Fruit fly (Drosophila melanogaster) whole organism, embryonic: ENCODE measurements around the gene PNKP.
A peak's percentile ranks its signal among the peaks of the same experiment; 100 is the strongest.

Experiments
- CG10209 ChIP-seq: fragments of 200-800 bp; sonication (Bioruptor generic); optimal IDR thresholded peaks from 3 replicates; lab custom pipeline; 2017; ENCODE audit warnings: missing biosample characterization, mild to moderate bottlenecking, missing genetic modification characterization, missing genetic modification reagents
- CG10543 ChIP-seq: fragments of 200-800 bp; sonication (Bioruptor generic); optimal IDR thresholded peaks from 3 replicates; lab custom pipeline; 2017; ENCODE audit warnings: missing biosample characterization, mild to moderate bottlenecking, missing genetic modification characterization, moderate library complexity
- CG11398 ChIP-seq: fragments of 200-800 bp; sonication (Bioruptor generic); optimal IDR thresholded peaks from 2 replicates; lab custom pipeline; 2016; ENCODE audit warnings: missing biosample characterization, missing genetic modification characterization
- CG11560 ChIP-seq: fragments of 200-800 bp; sonication (Bioruptor generic); IDR thresholded peaks from 3 replicates; pipeline ENCODE4 v1.3.6; 2022; ENCODE audit warnings: missing biosample characterization, missing genetic modification characterization
- CG12155 ChIP-seq: fragments of 200-800 bp; sonication (Bioruptor generic); optimal IDR thresholded peaks from 3 replicates; lab custom pipeline; 2016; ENCODE audit warnings: missing biosample characterization, missing genetic modification characterization
- CG12769 ChIP-seq: fragments of 200-800 bp; sonication (Bioruptor generic); optimal IDR thresholded peaks from 2 replicates; lab custom pipeline; 2019; ENCODE audit warnings: missing biosample characterization, mild to moderate bottlenecking, missing genetic modification characterization, moderate library complexity
- CG12942 ChIP-seq: fragments of 200-800 bp; sonication (Bioruptor generic); optimal IDR thresholded peaks from 3 replicates; lab custom pipeline; 2016; ENCODE audit warnings: missing biosample characterization, missing genetic modification characterization
- CG14014 ChIP-seq: fragments of 200-800 bp; sonication (Bioruptor generic); IDR thresholded peaks from 2 replicates; pipeline ENCODE4 v1.3.6; 2022; ENCODE audit warnings: missing biosample characterization, missing genetic modification characterization
- CG1602 ChIP-seq: fragments of 200-800 bp; sonication (Bioruptor generic); optimal IDR thresholded peaks from 3 replicates; lab custom pipeline; 2016; ENCODE audit warnings: missing biosample characterization, missing genetic modification characterization
- CG16815 ChIP-seq: fragments of 200-800 bp; sonication (Bioruptor generic); optimal IDR thresholded peaks from 3 replicates; lab custom pipeline; 2017; ENCODE audit warnings: missing biosample characterization, mild to moderate bottlenecking, missing genetic modification characterization
- CG17829 ChIP-seq: fragments of 200-800 bp; optimal IDR thresholded peaks from 2 replicates; lab custom pipeline; 2019; ENCODE audit warnings: missing biosample characterization, mild to moderate bottlenecking, missing genetic modification characterization, moderate library complexity
- CG17912 ChIP-seq: fragments of 200-800 bp; sonication (Bioruptor generic); optimal IDR thresholded peaks from 2 replicates; lab custom pipeline; 2018; ENCODE audit warnings: missing biosample characterization, mild to moderate bottlenecking, missing genetic modification characterization
- CG31388 ChIP-seq: fragments of 200-800 bp; sonication (Bioruptor generic); optimal IDR thresholded peaks from 2 replicates; lab custom pipeline; 2016; ENCODE audit warnings: missing biosample characterization, missing genetic modification characterization
- CG34376 ChIP-seq: fragments of 200-800 bp; sonication (Bioruptor generic); optimal IDR thresholded peaks from 2 replicates; lab custom pipeline; 2018; ENCODE audit warnings: missing biosample characterization, mild to moderate bottlenecking, missing genetic modification characterization
- CG4328 ChIP-seq: fragments of 200-800 bp; sonication (Bioruptor generic); optimal IDR thresholded peaks from 3 replicates; lab custom pipeline; 2017; ENCODE audit warnings: missing biosample characterization, missing genetic modification reagents, missing genetic modification characterization
- CG4707 ChIP-seq: fragments of 200-800 bp; sonication (Bioruptor generic); optimal IDR thresholded peaks from 2 replicates; lab custom pipeline; 2018; ENCODE audit warnings: missing biosample characterization, mild to moderate bottlenecking, missing genetic modification characterization, moderate library complexity
- CG6854 ChIP-seq: fragments of 200-800 bp; sonication (Bioruptor generic); optimal IDR thresholded peaks from 3 replicates; lab custom pipeline; 2017; ENCODE audit warnings: missing biosample characterization, mild to moderate bottlenecking, missing genetic modification characterization
- CG7745 ChIP-seq: fragments of 200-800 bp; sonication (Bioruptor generic); optimal IDR thresholded peaks from 2 replicates; lab custom pipeline; 2018; ENCODE audit warnings: missing biosample characterization, mild to moderate bottlenecking, missing genetic modification characterization, moderate library complexity
- CG7839 ChIP-seq: fragments of 200-800 bp; sonication (Bioruptor generic); optimal IDR thresholded peaks from 3 replicates; lab custom pipeline; 2018; ENCODE audit warnings: missing biosample characterization, mild to moderate bottlenecking, missing genetic modification characterization, moderate library complexity
- CG7928 ChIP-seq: fragments of 200-800 bp; sonication (Bioruptor generic); optimal IDR thresholded peaks from 2 replicates; lab custom pipeline; 2017; ENCODE audit warnings: missing biosample characterization, mild to moderate bottlenecking, missing genetic modification characterization
- CG8281 ChIP-seq: fragments of 200-800 bp; sonication (Bioruptor generic); optimal IDR thresholded peaks from 2 replicates; lab custom pipeline; 2018; ENCODE audit warnings: missing biosample characterization, mild to moderate bottlenecking, missing genetic modification characterization, moderate library complexity
- CG8765 ChIP-seq: fragments of 200-800 bp; sonication (Bioruptor generic); IDR thresholded peaks from 2 replicates; pipeline ENCODE4 v1.3.6; 2022; ENCODE audit warnings: missing biosample characterization, missing genetic modification characterization
- CG9797 ChIP-seq: fragments of 200-800 bp; sonication (Bioruptor generic); optimal IDR thresholded peaks from 3 replicates; lab custom pipeline; 2018; ENCODE audit warnings: missing biosample characterization, mild to moderate bottlenecking, missing genetic modification characterization
- Dbx ChIP-seq: fragments of 200-800 bp; sonication (Bioruptor generic); IDR thresholded peaks from 3 replicates; pipeline ENCODE4 v1.3.6; 2022; ENCODE audit warnings: missing biosample characterization, missing genetic modification characterization
- Ets65A ChIP-seq: fragments of 200-800 bp; sonication (Bioruptor generic); peaks from one replicate; lab custom pipeline; 2016; ENCODE audit warnings: missing biosample characterization, missing genetic modification characterization
- Fer2 ChIP-seq: fragments of 200-800 bp; sonication (Bioruptor generic); optimal IDR thresholded peaks from 2 replicates; lab custom pipeline; 2018; ENCODE audit warnings: missing biosample characterization, mild to moderate bottlenecking, missing genetic modification characterization, moderate library complexity
- MBD-R2 ChIP-seq: fragments of 200-800 bp; sonication (Bioruptor generic); IDR thresholded peaks from 2 replicates; pipeline ENCODE4 v1.3.6; 2022; ENCODE audit warnings: missing biosample characterization, missing genetic modification characterization
- MESR4 ChIP-seq: fragments of 200-800 bp; sonication (Bioruptor generic); optimal IDR thresholded peaks from 2 replicates; lab custom pipeline; 2018; ENCODE audit warnings: missing biosample characterization, mild to moderate bottlenecking, missing genetic modification characterization, moderate library complexity
- Mes4 ChIP-seq: fragments of 200-800 bp; sonication (Bioruptor generic); optimal IDR thresholded peaks from 2 replicates; lab custom pipeline; 2016; ENCODE audit warnings: missing biosample characterization, missing genetic modification characterization
- NC2β ChIP-seq: fragments of 200-800 bp; sonication (Bioruptor generic); optimal IDR thresholded peaks from 2 replicates; lab custom pipeline; 2016; ENCODE audit warnings: missing biosample characterization, missing genetic modification characterization
- Nf-YB ChIP-seq: fragments of 200-800 bp; sonication (Bioruptor generic); optimal IDR thresholded peaks from 3 replicates; lab custom pipeline; 2019; ENCODE audit warnings: missing biosample characterization, mild to moderate bottlenecking, missing genetic modification characterization, moderate library complexity
- Opbp ChIP-seq: fragments of 200-800 bp; sonication (Bioruptor generic); IDR thresholded peaks from 3 replicates; pipeline ENCODE4 v1.3.6; 2022; ENCODE audit warnings: missing biosample characterization, missing genetic modification characterization; ENCODE audit not compliant: partially characterized antibody
- Optix ChIP-seq: fragments of 200-800 bp; sonication (Bioruptor generic); IDR thresholded peaks from 3 replicates; pipeline ENCODE4 v1.3.6; 2022; ENCODE audit warnings: missing biosample characterization, missing genetic modification characterization
- Sry-δ ChIP-seq: fragments of 200-800 bp; sonication (Bioruptor generic); optimal IDR thresholded peaks from 2 replicates; lab custom pipeline; 2016; ENCODE audit warnings: missing biosample characterization, missing genetic modification characterization
- Ssrp ChIP-seq: fragments of 200-800 bp; sonication (Bioruptor generic); optimal IDR thresholded peaks from 2 replicates; lab custom pipeline; 2018; ENCODE audit warnings: missing biosample characterization, mild to moderate bottlenecking, missing genetic modification characterization, moderate library complexity
- amos ChIP-seq: fragments of 200-800 bp; sonication (Bioruptor generic); IDR thresholded peaks from 2 replicates; pipeline ENCODE4 v1.3.6; 2022; ENCODE audit warnings: missing biosample characterization, missing genetic modification characterization; ENCODE audit not compliant: partially characterized antibody
- bbx ChIP-seq: fragments of 200-800 bp; sonication (Bioruptor generic); IDR thresholded peaks from 2 replicates; pipeline ENCODE4 v1.3.6; 2022; ENCODE audit warnings: missing biosample characterization, missing genetic modification characterization; ENCODE audit not compliant: partially characterized antibody
- chif ChIP-seq, 2 experiments: fragments of 200-800 bp; sonication (Bioruptor generic); optimal IDR thresholded peaks; 3 replicates each; lab custom pipeline; 2016; ENCODE audit warnings: missing biosample characterization in 2 of 2, missing genetic modification characterization in 2 of 2
- fd64A ChIP-seq: fragments of 200-800 bp; sonication (Bioruptor generic); optimal IDR thresholded peaks from 3 replicates; lab custom pipeline; 2018; ENCODE audit warnings: missing biosample characterization, mild to moderate bottlenecking, missing genetic modification characterization
- grau ChIP-seq: fragments of 200-800 bp; optimal IDR thresholded peaks from 3 replicates; lab custom pipeline; 2019; ENCODE audit warnings: missing biosample characterization, mild to moderate bottlenecking, missing genetic modification characterization, moderate library complexity
- hbn ChIP-seq: fragments of 200-800 bp; sonication (Bioruptor generic); IDR thresholded peaks from 2 replicates; pipeline ENCODE4 v1.3.6; 2022; ENCODE audit warnings: missing biosample characterization, missing genetic modification characterization; ENCODE audit not compliant: partially characterized antibody
- ind ChIP-seq: fragments of 200-800 bp; sonication (Bioruptor generic); optimal IDR thresholded peaks from 3 replicates; lab custom pipeline; 2016; ENCODE audit warnings: missing biosample characterization, missing genetic modification characterization
- lov ChIP-seq, 2 experiments: fragments of 200-800 bp in 1 of 2; fragments of >200 bp in 1 of 2; sonication (Bioruptor generic) in 1 of 2; IDR thresholded peaks in 1 of 2; optimal IDR thresholded peaks in 1 of 2; 2 replicates in 1 of 2; 3 replicates in 1 of 2; pipeline versions ENCODE4 v1.3.6 to Lab custom; 2017 to 2022; ENCODE audit warnings: missing biosample characterization in 1 of 2, missing genetic modification characterization in 1 of 2
- pum ChIP-seq: fragments of 200-800 bp; sonication (Bioruptor generic); optimal IDR thresholded peaks from 2 replicates; lab custom pipeline; 2016; ENCODE audit warnings: missing biosample characterization, missing genetic modification characterization
- pzg ChIP-seq: fragments of 200-800 bp; sonication (Bioruptor generic); optimal IDR thresholded peaks from 3 replicates; lab custom pipeline; 2018; ENCODE audit warnings: missing biosample characterization, mild to moderate bottlenecking, missing genetic modification characterization, moderate library complexity
- sd ChIP-seq: fragments of 200-800 bp; sonication (Bioruptor generic); optimal IDR thresholded peaks from 3 replicates; lab custom pipeline; 2018; ENCODE audit warnings: missing biosample characterization, mild to moderate bottlenecking, missing genetic modification characterization, moderate library complexity
- stwl ChIP-seq: fragments of 200-800 bp; sonication (Bioruptor generic); optimal IDR thresholded peaks from 3 replicates; lab custom pipeline; 2018; ENCODE audit warnings: missing biosample characterization, mild to moderate bottlenecking, missing genetic modification characterization, moderate library complexity
- sug ChIP-seq: fragments of 200-800 bp; optimal IDR thresholded peaks from 2 replicates; lab custom pipeline; 2019; ENCODE audit warnings: missing biosample characterization, mild to moderate bottlenecking, missing genetic modification characterization, moderate library complexity
- zfh1 ChIP-seq: fragments of 200-800 bp; sonication (Bioruptor generic); IDR thresholded peaks from 3 replicates; pipeline ENCODE4 v1.3.6; 2022; ENCODE audit warnings: missing biosample characterization, missing genetic modification characterization

PNKP gene

DNA sequence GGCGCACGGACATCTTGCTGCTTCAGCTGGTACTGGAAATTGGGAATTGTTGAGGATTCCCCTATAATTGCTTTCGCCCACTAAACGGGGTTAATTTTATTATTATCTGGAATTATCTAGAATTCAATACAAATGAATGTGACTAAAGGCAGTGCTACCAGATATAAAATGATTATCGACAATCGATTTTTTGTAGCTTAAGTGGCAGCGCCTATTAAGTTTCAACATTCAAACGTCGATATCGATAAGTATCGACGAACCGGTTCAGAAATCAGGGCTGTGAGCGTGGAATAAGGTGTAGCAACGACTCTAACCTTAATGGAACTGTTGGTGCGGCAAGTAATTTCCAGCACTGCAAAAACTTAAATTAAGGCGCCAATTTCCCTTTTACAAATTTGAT is 38.2 kb downstream of the PNKP start, which contains the start of gene Sgt1 (continued):
- no peak for TF ChIP-seq Nf-YB
- TF ChIP-seq CG16815 (GFP tag; lab: Kevin White, UChicago): no peak
- TF ChIP-seq Ets65A (GFP tag; lab: Kevin White, UChicago): peak; percentile 95
- TF ChIP-seq CG9797 (GFP tag; lab: Kevin White, UChicago): peak; percentile 57
- TF ChIP-seq ind (GFP tag; lab: Kevin White, UChicago): peak; percentile 35
- no peak for TF ChIP-seq CG14014 (GFP tag; lab: Robert Waterston, UW)
- peak; percentile 30 for TF ChIP-seq NC2β (GFP tag; lab: Kevin White, UChicago)
- peak; percentile 29 for TF ChIP-seq CG7745 (tag; lab: Kevin White, UChicago)
- peak; percentile 18 for TF ChIP-seq CG12942 (GFP tag; lab: Kevin White, UChicago)
- TF ChIP-seq CG34376: peak; percentile 78
- TF ChIP-seq pum (GFP tag; lab: Kevin White, UChicago): peak; percentile 12
- peak; percentile 92 for TF ChIP-seq bbx (GFP tag; lab: Robert Waterston, UW)
- TF ChIP-seq CG17829 (tag; lab: Kevin White, UChicago): peak; percentile 63
- TF ChIP-seq CG7928 (GFP tag; lab: Kevin White, UChicago): peak; percentile 94
- peak; percentile 70 for TF ChIP-seq hbn (GFP tag; lab: Robert Waterston, UW)
- TF ChIP-seq CG4707: no peak
- peak; percentile 30 for TF ChIP-seq CG17912 (GFP tag; lab: Kevin White, UChicago)
- peak; percentile 99 for TF ChIP-seq pzg
- no peak for TF ChIP-seq CG6854 (GFP tag; lab: Kevin White, UChicago)
- peak; percentile 83 for TF ChIP-seq Sry-δ (GFP tag; lab: Kevin White, UChicago)
- peak; percentile 60; the same call in 2 of the 3 replicates for TF ChIP-seq CG11560 (tag; lab: Robert Waterston, UW)
- TF ChIP-seq CG12769 (tag; lab: Kevin White, UChicago): no peak
- TF ChIP-seq Ssrp: no peak
- TF ChIP-seq Optix (GFP tag; lab: Robert Waterston, UW): no peak
- TF ChIP-seq CG8765: 0 out of 2 replicates have a peak, but pooled peaks have one; percentile 9
- peak; percentile 4 to 15 for TF ChIP-seq chif (GFP tag; optimal IDR thresholded peaks at IDR 0.05; lab: Kevin White, UChicago)
- TF ChIP-seq grau (tag; lab: Kevin White, UChicago): peak; percentile 36
- TF ChIP-seq CG10209 (GFP tag; lab: Kevin White, UChicago): no peak
- peak; percentile 33 for TF ChIP-seq CG7839 (tag; lab: Kevin White, UChicago)
- TF ChIP-seq CG4328 (GFP tag; lab: Kevin White, UChicago): peak; percentile 38
- TF ChIP-seq CG1602 (GFP tag; lab: Kevin White, UChicago): no peak
- TF ChIP-seq CG8281 (tag; lab: Kevin White, UChicago): no peak
- 0 out of 3 replicates have a peak, but pooled peaks have one; percentile 29 for TF ChIP-seq Dbx (GFP tag; lab: Robert Waterston, UW)
- TF ChIP-seq stwl (tag; lab: Kevin White, UChicago): peak; percentile 96
- peak; percentile 54 for TF ChIP-seq MBD-R2 (GFP tag; lab: Robert Waterston, UW)
- no peak for TF ChIP-seq CG31388 (GFP tag; lab: Kevin White, UChicago)
- peak; percentile 47 for TF ChIP-seq sd (tag; lab: Kevin White, UChicago)
- TF ChIP-seq sug (tag; lab: Kevin White, UChicago): peak; percentile 75
- TF ChIP-seq Opbp: peak; percentile 82; the same call in 2 of the 3 replicates
- peak; percentile 19 for TF ChIP-seq CG10543 (GFP tag; lab: Kevin White, UChicago)
- TF ChIP-seq amos: peak; percentile 85
- TF ChIP-seq CG11398 (GFP tag; lab: Kevin White, UChicago): no peak
- no peak for TF ChIP-seq lov (optimal IDR thresholded peaks at IDR 0.05; lab: Kevin White, UChicago)
- no peak for TF ChIP-seq lov (GFP tag; IDR thresholded peaks at IDR 0.05; lab: Robert Waterston, UW)
- TF ChIP-seq MESR4: peak; percentile 94
- TF ChIP-seq zfh1 (GFP tag; lab: Robert Waterston, UW): peak; percentile 44; the same call in 1 of the 3 replicates
- peak; percentile 44 for TF ChIP-seq CG12155
- TF ChIP-seq fd64A (GFP tag; lab: Kevin White, UChicago): no peak
- TF ChIP-seq Mes4 (GFP tag; lab: Kevin White, UChicago): peak; percentile 5
- peak; percentile 14 for TF ChIP-seq Fer2 (tag; lab: Kevin White, UChicago)
